Worm (Caenorhabditis elegans) whole organism, L4/young adult: ENCODE measurements around the gene mccc-1.

ENCODE experiments used
- W03F9.2 ChIP-seq: fragments of 150-350 bp; optimal IDR thresholded peaks from 2 replicates; lab custom pipeline; 2014; ENCODE audit warnings: missing biosample characterization, missing genetic modification characterization
- dao-5 ChIP-seq: sonication (generic microtip); optimal IDR thresholded peaks from 2 replicates; lab custom pipeline; 2016; ENCODE audit warnings: missing genotype, missing genetic modification characterization, moderate library complexity, missing compliant biosample characterization
- him-1 ChIP-seq: sonication (generic microtip); optimal IDR thresholded peaks from 2 replicates; lab custom pipeline; 2016; ENCODE audit warnings: missing genotype, missing genetic modification reagents, missing genetic modification characterization, missing compliant biosample characterization

ce11 chrIV:9840984-9841590 is 43.3 kb upstream of the mccc-1 start, which contains the start of the genes kin-24 and msp-56:
- no peak for TF ChIP-seq him-1 (tag; lab: Kevin White, UChicago)
- TF ChIP-seq dao-5 (tag; lab: Kevin White, UChicago), result no peak
- no peak for TF ChIP-seq W03F9.2 (tag; lab: Kevin White, UChicago)
